Worm (Caenorhabditis elegans) whole organism, dauer: ENCODE data around the gene C36B7.6.

Source experiments
- unc-62 ChIP-seq: sonication (generic microtip); optimal IDR thresholded peaks from 2 replicates; lab custom pipeline; 2017; ENCODE audit warnings: missing biosample characterization, missing genetic modification reagents, missing genetic modification characterization

The C36B7.6 gene

DNA sequence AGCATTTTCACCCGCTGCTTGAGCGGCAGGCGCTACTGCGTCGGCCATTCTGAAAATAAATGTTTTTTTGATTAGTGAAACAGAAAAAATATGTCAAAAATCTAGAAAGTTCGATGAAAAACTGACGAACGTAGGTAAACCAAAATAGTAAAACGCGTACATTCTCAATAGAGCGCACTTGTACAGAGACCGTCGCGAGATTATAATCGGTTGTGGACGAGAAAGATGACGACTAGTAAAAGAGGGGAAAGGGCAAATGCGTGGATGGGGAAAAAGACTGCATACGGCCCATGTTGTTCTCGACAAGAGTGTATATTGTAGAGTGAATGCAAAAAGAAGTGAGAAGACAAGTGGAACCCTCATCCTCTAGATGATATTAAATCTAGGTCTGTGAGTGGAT, at the start of gene C36B7.6:
Gene C36B7.6, minus strand, starts transcription at position 49 of the 400 bp plus-strand sequence.
- no peak for TF ChIP-seq unc-62 (GFP tag; lab: Kevin White, UChicago)

DNA sequence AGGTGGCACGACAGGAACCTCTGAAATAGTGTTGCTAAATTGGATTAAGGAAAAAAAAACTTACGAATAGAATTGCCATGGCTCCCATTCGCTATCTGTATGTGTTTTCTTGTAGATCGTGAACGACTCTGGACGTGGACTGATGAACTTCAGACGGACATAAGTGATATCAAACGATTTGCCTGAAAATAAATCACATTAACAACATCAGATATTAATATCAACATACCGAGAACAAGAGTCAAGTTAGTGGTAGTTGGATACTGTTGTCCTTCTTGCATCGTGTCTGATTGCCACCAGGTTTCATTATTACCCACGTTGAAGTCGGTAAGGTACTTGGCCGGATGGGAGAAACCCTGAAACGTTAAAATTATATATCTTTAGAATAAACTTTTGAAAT, 49.5 kb upstream of the C36B7.6 start:
- TF ChIP-seq unc-62 (GFP tag; lab: Kevin White, UChicago): no peak

DNA sequence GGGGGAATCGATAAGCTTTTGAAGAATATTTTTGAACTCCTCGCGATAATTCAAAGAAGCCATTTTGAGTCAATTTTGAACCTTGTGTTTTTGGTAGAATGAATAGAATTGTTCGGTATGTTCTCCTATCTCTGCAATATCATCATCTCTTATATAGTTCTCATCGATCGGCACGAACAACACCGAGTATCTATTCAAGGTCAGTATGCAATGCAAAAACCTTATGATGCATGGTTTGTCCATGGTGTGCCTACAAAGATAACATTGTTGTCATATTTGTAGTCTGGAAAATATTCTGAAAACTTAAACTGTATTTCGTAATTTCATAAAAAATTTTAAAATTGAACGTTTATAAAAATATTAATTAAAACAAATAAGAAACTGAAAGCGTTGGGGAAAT, 43.4 kb upstream of the C36B7.6 start, which contains the start of gene alh-10:
Gene alh-10, minus strand, starts transcription at position 127 of the 400 bp plus-strand sequence.
- no peak for TF ChIP-seq unc-62 (GFP tag; lab: Kevin White, UChicago)

DNA sequence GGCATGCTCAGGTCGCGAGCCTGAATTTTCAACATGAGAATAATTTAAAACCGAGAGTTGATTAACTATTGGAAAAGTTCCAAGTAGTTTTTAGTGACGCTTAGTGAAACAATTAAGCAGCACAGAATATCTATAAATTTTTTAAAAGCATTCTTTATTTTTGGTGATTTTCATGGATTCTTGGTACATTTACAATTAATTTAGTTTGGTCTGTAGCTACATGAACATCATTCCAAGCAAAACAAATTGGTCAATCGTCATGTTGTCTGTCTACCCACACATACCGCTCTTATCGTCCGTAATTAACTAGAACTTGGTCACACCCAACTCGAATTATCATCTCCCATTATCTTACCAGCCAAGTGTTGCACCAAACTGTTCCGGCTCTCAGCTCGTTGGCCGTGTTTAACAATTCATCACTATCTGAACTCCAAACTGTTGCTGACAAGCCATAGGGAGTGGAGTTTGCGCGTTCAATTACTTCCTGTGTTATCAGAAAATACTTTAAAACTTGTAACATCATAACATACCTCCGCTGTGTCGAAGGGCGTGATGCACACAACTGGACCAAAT, 40.6 kb upstream of the C36B7.6 start:
- no peak for TF ChIP-seq unc-62 (GFP tag; lab: Kevin White, UChicago)

DNA sequence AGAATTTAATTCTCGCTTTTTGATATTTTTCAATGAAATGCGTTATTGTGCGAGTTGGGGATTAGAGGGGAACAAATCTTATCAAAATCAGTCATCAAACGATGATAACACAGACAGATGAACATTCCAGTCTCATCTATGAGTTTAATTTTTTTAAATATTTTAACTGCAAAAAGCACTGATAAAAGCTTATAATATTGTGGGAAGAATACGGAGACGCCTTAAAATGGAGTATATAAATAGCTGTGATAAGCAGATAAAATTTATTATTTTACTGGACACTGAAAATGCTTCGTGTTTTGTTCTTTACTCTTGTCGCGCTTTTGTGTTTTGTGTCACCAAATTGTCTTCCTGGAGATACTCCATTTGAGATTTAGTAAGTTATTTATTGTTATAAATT, 39.5 kb upstream of the C36B7.6 start, which contains the start of gene clec-86:
Gene clec-86, plus strand, starts transcription at position 262 of the 400 bp plus-strand sequence.
- no peak for TF ChIP-seq unc-62 (GFP tag; lab: Kevin White, UChicago)

DNA sequence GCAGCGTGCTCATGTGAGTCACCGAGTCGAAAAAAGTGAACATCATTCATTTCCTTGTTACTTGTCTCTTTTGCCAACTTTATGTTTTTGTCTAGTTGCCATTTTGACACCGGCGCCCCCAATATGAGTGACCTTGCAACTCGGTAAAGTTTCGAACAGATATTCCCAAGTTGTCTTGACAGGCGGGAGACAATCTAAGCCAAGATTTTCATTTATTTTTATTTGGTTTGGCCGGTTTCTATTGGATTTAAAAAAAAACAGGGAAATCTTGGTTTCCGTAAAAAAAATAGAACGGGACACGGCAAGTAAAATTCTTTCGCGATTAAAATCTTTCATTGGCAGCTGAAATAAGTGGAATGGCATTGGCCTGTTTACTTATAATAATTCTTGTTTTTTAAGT, 31.1 kb upstream of the C36B7.6 start:
- no peak for TF ChIP-seq unc-62 (GFP tag; lab: Kevin White, UChicago)

DNA sequence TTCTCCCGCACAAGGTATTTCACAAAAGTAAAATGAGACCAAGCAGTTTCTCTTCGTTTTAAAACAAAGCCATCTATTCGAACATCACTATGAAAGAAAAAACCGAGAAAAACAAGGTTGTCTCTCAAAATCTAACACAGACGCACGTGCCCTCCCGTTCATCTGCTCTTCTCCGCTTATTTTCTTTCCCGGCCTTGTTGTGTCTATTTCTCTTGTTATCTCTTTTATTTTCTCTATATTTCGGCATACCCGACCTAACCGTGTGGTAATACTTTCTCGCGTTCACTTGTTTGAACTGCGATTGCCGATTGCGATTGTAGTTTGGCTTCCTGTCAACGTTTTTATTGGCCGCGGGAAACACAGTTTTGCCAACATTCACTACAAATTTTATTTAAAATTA, 29.3 kb upstream of the C36B7.6 start:
- TF ChIP-seq unc-62 (GFP tag; lab: Kevin White, UChicago): no peak

DNA sequence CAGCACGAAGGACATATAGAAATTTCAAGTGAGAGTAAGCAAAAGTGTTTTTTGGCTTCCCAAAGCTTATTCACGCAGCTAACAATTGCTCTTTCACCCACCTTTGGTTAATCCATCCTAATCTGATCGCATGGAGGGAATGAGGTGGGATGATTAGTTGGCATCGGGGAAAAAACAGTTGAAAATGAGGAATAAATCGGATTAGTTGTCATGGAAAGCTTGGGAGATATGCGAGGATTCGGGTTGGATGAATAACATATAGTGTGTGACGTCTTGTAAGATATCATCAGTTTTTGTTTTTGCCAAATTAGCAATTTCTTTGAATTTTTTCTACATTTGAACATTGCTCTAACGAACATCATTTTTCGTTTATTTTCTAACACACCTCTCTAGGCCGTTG, 28.5 kb upstream of the C36B7.6 start:
- TF ChIP-seq unc-62 (GFP tag; lab: Kevin White, UChicago): no peak

DNA sequence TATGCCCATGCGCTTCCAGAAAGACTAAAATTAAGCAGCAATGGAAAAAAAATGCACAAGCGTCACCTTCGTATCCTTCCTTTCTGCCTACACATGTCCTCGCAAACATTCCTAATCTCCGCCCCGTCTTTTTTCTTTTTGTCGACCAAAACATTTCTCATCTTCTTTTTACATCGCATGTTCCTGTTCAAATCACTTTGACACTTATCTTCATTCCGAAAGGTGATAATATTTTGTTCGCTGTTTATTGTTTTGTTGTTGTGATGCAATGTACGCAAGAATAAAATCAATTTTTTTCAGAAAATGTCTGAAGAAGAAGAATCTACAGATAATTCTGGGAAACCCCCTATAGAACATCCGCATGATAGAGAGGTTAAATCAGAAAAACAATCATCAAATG, 26.2 kb upstream of the C36B7.6 start, which contains the start of gene ist-1:
Gene ist-1, plus strand, starts transcription at position 301 of the 400 bp plus-strand sequence.
- no peak for TF ChIP-seq unc-62 (GFP tag; lab: Kevin White, UChicago)

DNA sequence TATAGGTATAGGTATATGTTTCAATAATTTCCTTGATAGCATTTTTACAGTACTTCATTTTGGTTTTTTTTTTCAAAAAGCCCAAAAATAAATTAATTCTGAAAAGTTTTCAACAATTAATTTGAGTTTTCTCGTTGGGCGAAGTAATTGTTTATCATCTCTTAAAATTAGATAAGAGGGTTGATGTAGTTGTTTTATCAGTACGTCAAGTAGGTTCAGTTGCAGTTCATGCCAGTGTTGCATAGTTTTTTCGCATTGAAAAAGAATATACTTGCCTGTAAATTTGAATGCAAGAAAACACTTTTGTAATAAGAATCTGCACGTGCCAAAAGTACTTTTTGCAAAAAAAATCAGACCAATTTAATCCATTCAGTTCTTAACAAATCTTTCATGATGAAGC, 25.0 kb upstream of the C36B7.6 start:
- no peak for TF ChIP-seq unc-62 (GFP tag; lab: Kevin White, UChicago)

DNA sequence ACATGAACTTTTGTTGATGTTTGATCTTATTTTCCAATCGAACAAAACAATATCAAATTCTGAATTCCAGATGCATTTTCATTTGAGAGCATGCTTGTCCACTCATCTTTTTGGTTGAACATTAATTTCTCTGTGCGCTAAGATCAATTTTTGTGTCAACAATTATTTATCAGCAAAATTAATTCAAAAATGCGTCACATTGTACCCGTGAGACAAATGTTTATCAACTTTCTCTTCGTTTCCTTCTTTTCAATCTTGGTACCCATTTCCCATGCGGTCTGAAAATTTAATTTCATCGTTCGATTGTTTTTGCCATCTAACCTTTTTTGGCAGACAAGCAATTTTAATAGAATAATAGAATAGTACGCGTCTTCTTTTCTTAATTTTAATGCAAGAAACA, 23.9 kb upstream of the C36B7.6 start:
- no peak for TF ChIP-seq unc-62 (GFP tag; lab: Kevin White, UChicago)

DNA sequence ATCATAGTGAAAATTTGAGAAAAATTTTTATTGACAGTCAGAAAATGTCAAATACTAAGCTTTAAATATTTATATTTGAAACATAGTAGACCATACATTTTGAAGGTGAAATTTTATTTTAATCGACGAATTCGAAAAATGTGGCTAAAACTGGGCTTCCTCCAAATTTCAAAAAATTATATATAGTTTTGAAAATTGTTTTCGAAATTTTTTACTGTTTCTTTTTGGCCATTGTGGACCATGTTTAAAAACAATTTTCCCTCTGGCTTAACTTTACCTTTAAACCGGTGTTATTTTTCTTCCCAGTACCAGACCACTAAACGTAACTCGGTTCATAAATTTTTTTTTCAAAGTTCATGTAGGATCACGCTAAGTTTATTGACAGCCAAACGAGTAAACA, 22.5 kb upstream of the C36B7.6 start:
- TF ChIP-seq unc-62 (GFP tag; lab: Kevin White, UChicago): no peak

DNA sequence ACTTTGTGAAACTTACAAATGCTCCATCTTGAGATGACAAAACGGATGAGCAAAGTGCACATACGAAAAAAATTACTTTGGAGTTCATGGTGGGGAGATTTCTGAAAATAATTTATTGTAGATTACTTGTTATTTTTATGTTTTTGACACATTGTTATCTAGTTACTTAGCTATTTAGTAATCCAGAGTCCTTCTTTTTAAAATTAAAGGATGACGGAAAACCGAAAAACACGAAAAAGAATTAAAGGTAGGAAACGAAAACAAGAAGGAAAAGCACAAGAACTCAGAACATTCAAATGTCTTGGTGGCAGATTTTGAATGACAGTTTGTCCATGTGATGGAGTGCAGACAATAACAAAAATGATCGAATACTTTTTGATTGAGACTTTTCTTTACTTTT, 16.8 kb upstream of the C36B7.6 start, which contains the start of gene hen-1:
Gene hen-1, minus strand, starts transcription at position 101 of the 400 bp plus-strand sequence.
- no peak for TF ChIP-seq unc-62 (GFP tag; lab: Kevin White, UChicago)

DNA sequence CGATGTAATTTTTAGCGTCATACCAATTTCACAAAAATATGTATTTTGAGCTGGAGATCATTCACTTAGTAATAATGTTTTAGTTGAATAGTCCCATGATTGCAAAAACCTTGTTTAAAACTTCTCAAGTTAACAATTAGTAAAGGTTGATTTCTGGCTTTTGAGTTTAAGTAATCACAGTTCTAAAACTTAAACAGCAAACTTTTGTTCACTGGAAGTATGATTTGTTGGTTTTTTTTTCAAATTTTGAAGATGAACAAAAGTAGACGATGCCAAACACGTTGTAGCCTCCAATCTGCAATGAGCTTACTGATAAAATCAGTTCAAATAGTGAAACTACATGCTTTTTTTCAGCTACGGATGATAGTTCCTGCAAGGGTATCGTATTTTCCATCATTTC, 12.5 kb upstream of the C36B7.6 start, which contains the start of gene C36B7.1:
Gene C36B7.1, plus strand, starts transcription at position 301 of the 400 bp plus-strand sequence.
- TF ChIP-seq unc-62 (GFP tag; lab: Kevin White, UChicago): no peak

DNA sequence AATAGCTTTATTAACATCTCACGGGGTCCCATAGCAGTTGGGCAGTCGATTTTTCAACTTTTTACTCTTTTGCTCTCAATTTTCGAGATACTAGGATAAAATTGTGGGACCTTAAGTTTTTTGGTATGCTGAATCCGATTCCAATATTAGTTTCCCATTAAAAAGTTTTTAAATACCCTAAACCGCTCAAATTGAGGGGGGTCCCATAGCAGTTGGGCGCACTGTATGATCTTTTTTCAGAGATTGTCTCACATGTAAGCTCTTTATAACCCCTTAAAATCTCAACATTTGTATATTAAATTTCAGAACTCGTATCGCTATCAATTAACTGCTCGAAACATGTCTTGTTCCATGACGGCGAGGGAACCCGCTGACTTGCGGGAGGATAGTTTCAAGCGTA, 6.0 kb upstream of the C36B7.6 start, which contains the start of gene C36B7.2:
Gene C36B7.2, plus strand, starts transcription at position 301 of the 400 bp plus-strand sequence.
- TF ChIP-seq unc-62 (GFP tag; lab: Kevin White, UChicago): no peak

DNA sequence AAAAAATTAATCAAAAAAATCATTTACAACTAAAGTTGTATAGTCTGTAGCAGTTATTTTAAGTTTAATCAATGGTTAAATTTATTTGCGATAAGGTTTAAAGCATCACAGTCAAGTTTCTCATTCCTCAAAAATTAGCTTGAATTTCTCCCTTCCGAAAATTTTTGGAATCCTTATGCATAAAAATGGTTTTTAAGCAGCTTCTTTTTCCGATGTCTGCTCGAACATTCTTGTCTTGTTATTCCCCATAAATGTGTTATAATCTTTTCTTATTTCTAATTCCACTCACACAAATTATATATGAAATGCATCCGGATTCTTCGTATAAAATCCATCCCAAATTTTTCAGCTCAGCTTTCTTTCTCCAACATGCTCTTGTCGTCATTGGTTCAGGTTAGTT, 1.3 kb upstream of the C36B7.6 start, which contains the start of gene C36B7.3:
Gene C36B7.3, plus strand, starts transcription at position 301 of the 400 bp plus-strand sequence.
- TF ChIP-seq unc-62 (GFP tag; lab: Kevin White, UChicago): no peak

DNA sequence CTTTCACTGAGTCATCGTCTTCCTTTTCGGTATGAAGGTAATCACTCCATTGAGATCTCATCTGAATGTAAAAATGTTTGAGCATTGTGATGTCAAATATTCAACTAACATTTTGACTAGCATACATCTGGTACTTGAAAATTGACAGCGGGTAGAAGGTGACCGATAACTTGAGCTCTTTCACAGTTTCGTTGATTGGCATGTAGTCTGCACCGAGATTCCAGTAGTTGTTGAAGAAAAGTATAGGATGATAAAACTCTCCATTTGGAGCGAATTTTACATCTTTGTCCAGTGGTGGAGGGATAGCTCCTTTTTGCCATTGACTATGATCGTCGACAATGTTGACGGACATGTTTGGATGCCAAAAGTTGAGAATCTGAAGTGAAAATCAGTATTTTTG, 1.1 kb downstream of the C36B7.6 start:
- TF ChIP-seq unc-62 (GFP tag; lab: Kevin White, UChicago): no peak
